Worm (Caenorhabditis elegans) whole organism, L1 larva: ENCODE data around the gene msrp-6.

Source experiments
- C04F5.9 ChIP-seq: sonication (generic microtip); optimal IDR thresholded peaks from 2 replicates; lab custom pipeline; 2016; ENCODE audit warnings: missing genetic modification characterization, missing compliant biosample characterization
- C16A3.4 ChIP-seq: fragments of 150-350 bp; optimal IDR thresholded peaks from 2 replicates; lab custom pipeline; 2014; ENCODE audit warnings: missing biosample characterization, missing genetic modification characterization
- C34B4.2 ChIP-seq: sonication (generic microtip); optimal IDR thresholded peaks from 2 replicates; lab custom pipeline; 2017; ENCODE audit warnings: mild to moderate bottlenecking, missing genetic modification characterization, missing compliant biosample characterization
- Y116A8C.19 ChIP-seq: sonication (generic microtip); optimal IDR thresholded peaks from 2 replicates; lab custom pipeline; 2016; ENCODE audit warnings: missing compliant biosample characterization, missing genetic modification characterization, borderline replicate concordance
- aha-1 ChIP-seq: fragments of 150-350 bp; optimal IDR thresholded peaks from 2 replicates; lab custom pipeline; 2014; ENCODE audit warnings: missing biosample characterization, missing genetic modification characterization
- aly-2 ChIP-seq: fragments of 150-350 bp; optimal IDR thresholded peaks from 2 replicates; lab custom pipeline; 2014; ENCODE audit warnings: missing biosample characterization, missing genetic modification characterization
- ama-1 ChIP-seq: fragments of 150-350 bp; optimal IDR thresholded peaks from 2 replicates; lab custom pipeline; 2014
- ceh-63 ChIP-seq: fragments of 200-800 bp; sonication (Bioruptor generic); optimal IDR thresholded peaks from 2 replicates; lab custom pipeline; 2018; ENCODE audit warnings: mild to moderate bottlenecking, missing genetic modification characterization, missing compliant biosample characterization
- dpl-1 ChIP-seq, 3 experiments: fragments of 150-350 bp in 2 of 3; sonication (generic microtip) in 1 of 3; optimal IDR thresholded peaks; 2 replicates each; lab custom pipeline; 2014 to 2017; ENCODE audit warnings: missing biosample characterization in 3 of 3, missing genetic modification characterization in 3 of 3, missing genetic modification reagents in 3 of 3
- dsc-1 ChIP-seq: sonication (generic microtip); optimal IDR thresholded peaks from 2 replicates; lab custom pipeline; 2016; ENCODE audit warnings: mild to moderate bottlenecking, missing genetic modification characterization, missing compliant biosample characterization
- egl-27 ChIP-seq, 2 experiments: fragments of 150-350 bp in 1 of 2; sonication (generic microtip); optimal IDR thresholded peaks; 3 replicates each; lab custom pipeline; 2017 to 2018; ENCODE audit warnings: missing biosample characterization in 2 of 2, missing genetic modification characterization in 2 of 2, missing genetic modification reagents in 2 of 2
- elt-3 ChIP-seq, 6 experiments: fragments of 150-350 bp in 1 of 6; sonication (generic microtip); optimal IDR thresholded peaks; 2 replicates each; lab custom pipeline; 2017 to 2018; ENCODE audit warnings: missing biosample characterization in 6 of 6, missing genetic modification characterization in 6 of 6, inconsistent platforms in 1 of 6
- fkh-8 ChIP-seq: sonication (generic microtip); optimal IDR thresholded peaks from 2 replicates; lab custom pipeline; 2016; ENCODE audit warnings: mild to moderate bottlenecking, missing genetic modification characterization, missing compliant biosample characterization
- fos-1 ChIP-seq: fragments of 150-350 bp; optimal IDR thresholded peaks from 2 replicates; lab custom pipeline; 2014; ENCODE audit warnings: missing biosample characterization, missing genetic modification characterization
- grh-1 ChIP-seq: fragments of 200-800 bp; sonication (Bioruptor generic); IDR thresholded peaks from 2 replicates; pipeline ENCODE4 v1.3.6; 2022; ENCODE audit warnings: missing genetic modification reagents, missing genetic modification characterization, missing compliant biosample characterization
- hlh-17 ChIP-seq: fragments of 200-800 bp; sonication (Bioruptor generic); optimal IDR thresholded peaks from 2 replicates; lab custom pipeline; 2018; ENCODE audit warnings: missing genetic modification characterization, mild to moderate bottlenecking, missing compliant biosample characterization, moderate library complexity, borderline replicate concordance
- hpl-2 ChIP-seq: fragments of 150-350 bp; optimal IDR thresholded peaks from 2 replicates; lab custom pipeline; 2014; ENCODE audit warnings: missing biosample characterization, missing genetic modification reagents, missing genetic modification characterization
- irx-1 ChIP-seq: sonication (generic microtip); optimal IDR thresholded peaks from 2 replicates; lab custom pipeline; 2016; ENCODE audit warnings: missing genetic modification characterization, missing compliant biosample characterization
- isw-1 ChIP-seq: fragments of 200-800 bp; sonication (Bioruptor generic); IDR thresholded peaks from 2 replicates; pipeline ENCODE4 v1.3.6; 2022; ENCODE audit warnings: missing genetic modification characterization, missing compliant biosample characterization
- jun-1 ChIP-seq: fragments of 150-350 bp; optimal IDR thresholded peaks from 2 replicates; lab custom pipeline; 2014; ENCODE audit warnings: missing biosample characterization, missing genetic modification reagents, missing genetic modification characterization
- lin-13 ChIP-seq: fragments of 150-350 bp; optimal IDR thresholded peaks from 2 replicates; lab custom pipeline; 2014; ENCODE audit warnings: missing biosample characterization, missing genetic modification reagents, missing genetic modification characterization
- lin-14 ChIP-seq: fragments of 200-800 bp; sonication (Bioruptor generic); optimal IDR thresholded peaks from 2 replicates; lab custom pipeline; 2018; ENCODE audit warnings: mild to moderate bottlenecking, missing genetic modification characterization, moderate library complexity, missing compliant biosample characterization
- lin-15B ChIP-seq: fragments of 150-350 bp; sonication (generic microtip); optimal IDR thresholded peaks from 3 replicates; lab custom pipeline; 2014; ENCODE audit warnings: missing biosample characterization, missing genetic modification characterization
- lin-35 ChIP-seq, 2 experiments: fragments of 150-350 bp; optimal IDR thresholded peaks; 2 replicates each; lab custom pipeline; 2014; ENCODE audit warnings: missing biosample characterization in 2 of 2, missing genetic modification characterization in 2 of 2, missing genetic modification reagents in 2 of 2
- lin-39 ChIP-seq: fragments of 150-350 bp; optimal IDR thresholded peaks from 2 replicates; lab custom pipeline; 2014; ENCODE audit warnings: missing biosample characterization, missing genetic modification reagents, missing genetic modification characterization
- lsy-2 ChIP-seq, 2 experiments: fragments of 150-350 bp; optimal IDR thresholded peaks; 2 replicates each; lab custom pipeline; 2014; ENCODE audit warnings: missing biosample characterization in 2 of 2, missing genetic modification characterization in 2 of 2
- mab-9 ChIP-seq: fragments of 200-800 bp; sonication (Bioruptor generic); IDR thresholded peaks from 2 replicates; pipeline ENCODE4 v1.3.6; 2022; ENCODE audit warnings: missing genetic modification reagents, missing genetic modification characterization, missing compliant biosample characterization
- mdl-1 ChIP-seq, 2 experiments: fragments of 150-350 bp; optimal IDR thresholded peaks; 2 replicates each; lab custom pipeline; 2014 to 2017; ENCODE audit warnings: missing biosample characterization in 2 of 2, missing genetic modification characterization in 2 of 2, inconsistent platforms in 1 of 2
- mep-1 ChIP-seq: fragments of 150-350 bp; optimal IDR thresholded peaks from 2 replicates; lab custom pipeline; 2014; ENCODE audit warnings: missing biosample characterization, missing genetic modification characterization
- nhr-12 ChIP-seq: sonication (generic microtip); optimal IDR thresholded peaks from 2 replicates; lab custom pipeline; 2017; ENCODE audit warnings: missing biosample characterization, missing genetic modification characterization
- nhr-19 ChIP-seq: fragments of 200-800 bp; sonication (Bioruptor generic); conservative IDR thresholded peaks from 2 replicates; pipeline ENCODE4 v1.3.6; 2022; ENCODE audit warnings: missing genetic modification characterization, missing compliant biosample characterization
- nhr-20 ChIP-seq: sonication (generic microtip); optimal IDR thresholded peaks from 2 replicates; lab custom pipeline; 2016; ENCODE audit warnings: mild to moderate bottlenecking, missing genetic modification characterization, missing compliant biosample characterization
- nhr-71 ChIP-seq: sonication (generic microtip); optimal IDR thresholded peaks from 2 replicates; lab custom pipeline; 2016; ENCODE audit warnings: mild to moderate bottlenecking, missing genetic modification characterization, moderate library complexity, missing compliant biosample characterization
- nhr-77 ChIP-seq: fragments of 150-350 bp; optimal IDR thresholded peaks from 2 replicates; lab custom pipeline; 2014; ENCODE audit warnings: missing biosample characterization, missing genetic modification characterization
- nhr-84 ChIP-seq: sonication (generic microtip); optimal IDR thresholded peaks from 2 replicates; lab custom pipeline; 2017; ENCODE audit warnings: missing biosample characterization, missing genetic modification characterization
- nhr-85 ChIP-seq: sonication (generic microtip); peaks from one replicate; lab custom pipeline; 2016; ENCODE audit warnings: missing genetic modification characterization, inconsistent platforms, missing compliant biosample characterization
- nhr-90 ChIP-seq: sonication (generic microtip); optimal IDR thresholded peaks from 2 replicates; lab custom pipeline; 2016; ENCODE audit warnings: mild to moderate bottlenecking, missing genetic modification characterization, missing compliant biosample characterization; ENCODE audit not compliant: poor library complexity
- pag-3 ChIP-seq: sonication (generic microtip); optimal IDR thresholded peaks from 2 replicates; lab custom pipeline; 2017; ENCODE audit warnings: missing genetic modification characterization, mild to moderate bottlenecking, missing compliant biosample characterization, antibody characterized with exemption, borderline replicate concordance; ENCODE audit not compliant: insufficient read depth
- pax-3 ChIP-seq: fragments of 200-800 bp; sonication (Bioruptor generic); optimal IDR thresholded peaks from 2 replicates; lab custom pipeline; 2018; ENCODE audit warnings: mild to moderate bottlenecking, missing genetic modification characterization, moderate library complexity, missing compliant biosample characterization
- pqm-1 ChIP-seq: sonication (generic microtip); optimal IDR thresholded peaks from 3 replicates; lab custom pipeline; 2017; ENCODE audit warnings: missing biosample characterization, missing genetic modification characterization
- skn-1 ChIP-seq: fragments of 150-350 bp; optimal IDR thresholded peaks from 2 replicates; lab custom pipeline; 2014; ENCODE audit warnings: missing biosample characterization, missing genetic modification characterization
- snpc-4 ChIP-seq: fragments of 150-350 bp; optimal IDR thresholded peaks from 2 replicates; lab custom pipeline; 2014; ENCODE audit warnings: missing biosample characterization, missing genetic modification characterization
- snu-23 ChIP-seq: sonication (generic microtip); optimal IDR thresholded peaks from 2 replicates; lab custom pipeline; 2016; ENCODE audit warnings: missing genetic modification characterization, missing compliant biosample characterization
- sptf-1 ChIP-seq: fragments of 150-350 bp; optimal IDR thresholded peaks from 2 replicates; lab custom pipeline; 2014; ENCODE audit warnings: missing biosample characterization, missing genetic modification characterization
- sup-37 ChIP-seq: fragments of 200-800 bp; sonication (Bioruptor generic); optimal IDR thresholded peaks from 2 replicates; lab custom pipeline; 2018; ENCODE audit warnings: mild to moderate bottlenecking, missing genetic modification characterization, missing compliant biosample characterization
- swsn-7 ChIP-seq: sonication (generic microtip); optimal IDR thresholded peaks from 2 replicates; lab custom pipeline; 2016; ENCODE audit warnings: missing genetic modification characterization, missing compliant biosample characterization
- tlp-1 ChIP-seq: fragments of 150-350 bp; optimal IDR thresholded peaks from 2 replicates; lab custom pipeline; 2014; ENCODE audit warnings: missing biosample characterization, missing genetic modification characterization
- unc-30 ChIP-seq: sonication (generic microtip); optimal IDR thresholded peaks from 2 replicates; lab custom pipeline; 2017; ENCODE audit warnings: missing biosample characterization, missing genetic modification characterization
- unc-62 ChIP-seq: fragments of 150-350 bp; optimal IDR thresholded peaks from 2 replicates; lab custom pipeline; 2014; ENCODE audit warnings: missing biosample characterization, missing genetic modification reagents, missing genetic modification characterization
- unc-98 ChIP-seq: fragments of 200-800 bp; sonication (Bioruptor generic); IDR thresholded peaks from 2 replicates; pipeline ENCODE4 v1.3.6; 2022; ENCODE audit warnings: missing genetic modification characterization, missing compliant biosample characterization
- vab-15 ChIP-seq: sonication (generic microtip); optimal IDR thresholded peaks from 2 replicates; lab custom pipeline; 2017; ENCODE audit warnings: missing genotype, mild to moderate bottlenecking, missing genetic modification characterization, missing compliant biosample characterization
- xbp-1 ChIP-seq: sonication (generic microtip); optimal IDR thresholded peaks from 2 replicates; lab custom pipeline; 2016; ENCODE audit warnings: missing genetic modification characterization, missing compliant biosample characterization

Gene msrp-6

DNA sequence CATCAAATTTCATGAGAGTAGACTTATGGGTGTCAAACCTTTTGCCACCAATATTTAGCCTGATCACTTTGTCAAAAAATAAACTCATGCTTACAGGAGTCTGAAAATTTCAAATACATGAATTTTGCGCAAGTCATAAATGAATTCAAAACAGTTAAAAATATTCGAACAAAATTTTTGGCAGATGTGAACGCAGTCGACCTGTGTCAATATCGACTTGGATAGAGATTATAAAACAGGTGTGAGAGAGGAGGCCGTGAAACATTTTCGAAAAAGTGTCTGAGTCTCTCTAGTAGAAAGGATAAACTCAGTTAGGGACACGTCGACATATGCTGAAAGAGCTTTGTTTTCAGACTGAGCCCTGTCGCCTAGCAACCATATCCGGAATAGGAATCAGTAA is 27.5 kb downstream of the msrp-6 start, which contains the start of gene F22E5.12:
Gene F22E5.12 (minus strand): TSS at position 101 of the 400 bp plus-strand sequence.
- peak; percentile 2 for TF ChIP-seq xbp-1

DNA sequence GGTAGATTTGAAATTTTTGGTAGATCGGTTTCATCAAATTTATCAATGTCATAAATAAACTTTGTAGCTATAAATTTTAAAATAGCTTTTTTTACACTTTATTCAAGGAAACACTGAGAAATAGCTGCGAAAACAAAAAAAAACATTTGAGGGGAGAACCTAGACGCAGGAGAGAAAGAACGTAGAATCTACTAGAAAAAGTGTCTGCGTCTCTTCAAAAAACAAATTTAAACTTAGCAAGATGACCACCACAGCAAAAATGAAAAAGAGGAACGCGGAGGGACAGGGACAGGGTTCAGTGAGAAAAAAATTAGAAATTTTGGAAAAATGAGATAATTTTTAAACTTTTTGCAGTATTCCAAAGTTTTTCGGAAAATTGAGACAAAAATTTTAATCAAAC is 29.8 kb downstream of the msrp-6 start:
- TF ChIP-seq hpl-2 (GFP tag; lab: Kevin White, UChicago): no peak
- TF ChIP-seq lin-13 (GFP tag; lab: Kevin White, UChicago): peak; percentile 38
- peak; percentile 49 for TF ChIP-seq nhr-20
- no peak for TF ChIP-seq nhr-90 (tag; lab: Kevin White, UChicago)
- no peak for TF ChIP-seq pax-3 (tag; lab: Kevin White, UChicago)
- peak; percentile 47 for TF ChIP-seq nhr-85 (tag; lab: Kevin White, UChicago)
- peak; percentile 5 to 11 for TF ChIP-seq lin-35 (GFP tag; optimal IDR thresholded peaks at IDR 0.05; lab: Kevin White, UChicago)
- no peak for TF ChIP-seq irx-1 (tag; lab: Kevin White, UChicago)
- TF ChIP-seq sptf-1 (tag; lab: Kevin White, UChicago): no peak
- no peak for TF ChIP-seq C34B4.2 (tag; lab: Kevin White, UChicago)
- TF ChIP-seq dpl-1 (GFP tag; optimal IDR thresholded peaks at IDR 0.05; lab: Kevin White, UChicago): peak; percentile 9 to 54 (median 35)
- no peak for TF ChIP-seq fos-1
- TF ChIP-seq aha-1 (tag; lab: Kevin White, UChicago): no peak
- TF ChIP-seq xbp-1: peak; percentile 21
- peak; percentile 44 for TF ChIP-seq mep-1
- TF ChIP-seq Y116A8C.19: no peak
- TF ChIP-seq mdl-1 (tag; optimal IDR thresholded peaks at IDR 0.05; lab: Kevin White, UChicago): no peak
- no peak for TF ChIP-seq vab-15 (tag; lab: Kevin White, UChicago)
- TF ChIP-seq grh-1: no peak
- peak; percentile 47 for TF ChIP-seq swsn-7 (tag; lab: Kevin White, UChicago)
- no peak for TF ChIP-seq isw-1 (GFP tag; lab: Robert Waterston, UW)
- TF ChIP-seq unc-62: no peak
- no peak for TF ChIP-seq pag-3 (tag; lab: Kevin White, UChicago)
- TF ChIP-seq snpc-4: no peak
- TF ChIP-seq nhr-71 (tag; lab: Kevin White, UChicago): peak; percentile 61
- no peak for TF ChIP-seq aly-2 (tag; lab: Kevin White, UChicago)
- peak; percentile 26 to 51 for TF ChIP-seq lsy-2 (tag; optimal IDR thresholded peaks at IDR 0.05; lab: Kevin White, UChicago)
- no peak for TF ChIP-seq mab-9
- no peak for TF ChIP-seq elt-3 (tag; optimal IDR thresholded peaks at IDR 0.05; lab: Kevin White, UChicago)
- TF ChIP-seq ceh-63 (GFP tag; lab: Kevin White, UChicago): no peak
- TF ChIP-seq jun-1 (tag; lab: Kevin White, UChicago): no peak
- TF ChIP-seq C16A3.4: no peak
- TF ChIP-seq snu-23 (GFP tag; lab: Kevin White, UChicago): peak; percentile 68
- no peak for TF ChIP-seq hlh-17
- peak; percentile 27 for TF ChIP-seq skn-1
- no peak for TF ChIP-seq tlp-1 (tag; lab: Kevin White, UChicago)
- no peak for TF ChIP-seq ama-1 (lab: Kevin White, UChicago)
- no peak for TF ChIP-seq sup-37 (GFP tag; lab: Kevin White, UChicago)
- TF ChIP-seq pqm-1 (tag; lab: Kevin White, UChicago): no peak
- no peak for TF ChIP-seq unc-30 (tag; lab: Kevin White, UChicago)
- peak; percentile 52 for TF ChIP-seq fkh-8 (tag; lab: Kevin White, UChicago)
- peak; percentile 76 for TF ChIP-seq lin-14 (GFP tag; lab: Kevin White, UChicago)
- TF ChIP-seq dsc-1 (tag; lab: Kevin White, UChicago): no peak
- no peak for TF ChIP-seq egl-27 (tag; optimal IDR thresholded peaks at IDR 0.05; lab: Kevin White, UChicago)
- no peak for TF ChIP-seq nhr-77 (tag; lab: Kevin White, UChicago)
- no peak for TF ChIP-seq nhr-84 (tag; lab: Kevin White, UChicago)
- no peak for TF ChIP-seq lin-15B (tag; lab: Kevin White, UChicago)
- no peak for TF ChIP-seq nhr-12
- TF ChIP-seq nhr-19 (GFP tag; lab: Robert Waterston, UW): 0 out of 2 replicates have a peak, but pooled peaks have one; percentile 9
- no peak for TF ChIP-seq unc-98
- no peak for TF ChIP-seq lin-39
- TF ChIP-seq C04F5.9 (tag; lab: Kevin White, UChicago): no peak
